Worm (Caenorhabditis elegans): ENCODE data around the gene T25B6.5.

DNA sequence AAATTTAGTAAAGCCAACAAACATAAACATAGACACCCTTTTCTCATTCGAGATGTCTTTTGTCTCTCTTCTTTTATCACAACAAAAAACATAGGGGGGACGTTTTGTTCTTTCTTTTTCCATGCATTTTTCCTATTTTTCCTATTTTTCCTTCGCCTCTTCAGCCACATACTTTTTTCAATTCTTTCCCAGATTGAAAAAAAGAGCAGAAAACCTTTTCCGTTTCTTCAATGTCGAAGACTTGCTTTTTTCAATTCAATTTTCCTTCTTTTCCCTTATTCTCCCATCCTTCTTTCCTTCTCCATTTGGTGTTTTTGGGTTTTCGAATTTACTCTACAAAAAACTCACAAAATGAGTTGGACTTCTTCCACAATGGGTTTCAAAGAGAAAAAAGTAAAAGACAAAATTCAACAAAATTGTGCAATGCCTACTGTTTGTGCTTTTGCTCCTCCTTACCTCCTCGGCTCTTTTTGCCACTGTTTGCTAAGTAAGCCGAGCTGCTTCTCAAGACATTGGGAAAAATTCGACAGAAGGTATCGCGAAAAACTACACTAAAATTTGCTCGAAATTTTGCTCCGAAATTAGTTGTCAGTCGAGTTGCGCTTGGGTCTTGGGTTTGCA, 24.9 kb downstream of the T25B6.5 start:
- TF ChIP-seq T22C8.4 (GFP tag; IDR thresholded peaks at IDR 0.05) (no peak), med-1 (GFP tag; optimal IDR thresholded peaks at IDR 0.05; ENCODE audit: insufficient read depth) (no peak), flt-1 (GFP tag; IDR thresholded peaks at IDR 0.05) (no peak), klf-2 (GFP tag; conservative IDR thresholded peaks at IDR 0.05) (no peak), ref-1 (GFP tag; conservative IDR thresholded peaks at IDR 0.05) (no peak), ztf-23 (GFP tag; IDR thresholded peaks at IDR 0.05) (no peak), tab-1 (GFP tag; IDR thresholded peaks at IDR 0.05) (no peak), cog-1 (tag; optimal IDR thresholded peaks at IDR 0.05) (no peak)
